Worm (Caenorhabditis elegans): ENCODE results near the gene imb-2.

DNA sequence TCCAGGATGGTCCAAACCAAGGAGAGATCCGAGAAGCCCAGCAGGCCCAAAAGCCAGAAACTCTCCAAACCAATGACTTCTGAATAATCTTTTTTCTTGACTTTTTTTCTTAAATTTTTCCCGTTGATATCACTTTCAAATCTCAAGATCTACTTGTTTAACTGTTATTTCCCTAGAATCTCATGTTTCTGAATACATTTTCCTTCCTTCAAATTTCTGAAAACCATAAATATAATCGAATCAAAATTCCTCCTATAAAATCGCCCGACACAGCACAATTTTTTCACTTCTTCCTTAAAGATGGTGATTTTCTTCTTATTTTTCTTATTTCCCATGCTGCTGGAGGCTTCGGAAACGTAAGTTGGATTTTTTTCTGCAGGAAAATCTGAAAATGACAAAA lies 22.7 kb downstream of the imb-2 start, which contains the start of gene F26H11.8:
- TF ChIP-seq hlh-8 (tag; optimal IDR thresholded peaks at IDR 0.05) (no peak), hlh-30 (tag; optimal IDR thresholded peaks at IDR 0.05; ENCODE audit: insufficient read depth) (no peak), unc-55 (GFP tag; optimal IDR thresholded peaks at IDR 0.05) (no peak), ama-1 (optimal IDR thresholded peaks at IDR 0.05) (no peak), ceh-9 (tag; optimal IDR thresholded peaks at IDR 0.05) (no peak), lin-11 (tag; optimal IDR thresholded peaks at IDR 0.05) (no peak), C08G9.2 (tag; optimal IDR thresholded peaks at IDR 0.05) (no peak), mec-3 (tag; optimal IDR thresholded peaks at IDR 0.05; ENCODE audit: borderline replicate concordance) (no peak), tbx-7 (tag; optimal IDR thresholded peaks at IDR 0.05) (no peak), pag-3 (tag; optimal IDR thresholded peaks at IDR 0.05; ENCODE audit: borderline replicate concordance) (no peak), ets-4 (tag; optimal IDR thresholded peaks at IDR 0.05) (no peak), fkh-10 (GFP tag; optimal IDR thresholded peaks at IDR 0.05) (no peak), nhr-11 (tag; optimal IDR thresholded peaks at IDR 0.05) (no peak), zip-5 (tag; optimal IDR thresholded peaks at IDR 0.05) (no peak)
